Fruit fly (Drosophila melanogaster) whole organism, embryonic: ENCODE data around the gene CG8668.

Experiments used
- CG1233 ChIP-seq: fragments of 200-800 bp; sonication (Bioruptor generic); optimal IDR thresholded peaks from 4 replicates; lab custom pipeline; 2018; ENCODE audit warnings: missing biosample characterization, mild to moderate bottlenecking, missing genetic modification characterization
- CG13123 ChIP-seq: fragments of 200-800 bp; sonication (Bioruptor generic); optimal IDR thresholded peaks from 2 replicates; lab custom pipeline; 2016; ENCODE audit warnings: missing biosample characterization, missing genetic modification characterization
- CG13624 ChIP-seq: fragments of 200-800 bp; sonication (Bioruptor generic); optimal IDR thresholded peaks from 2 replicates; lab custom pipeline; 2016; ENCODE audit warnings: missing biosample characterization, missing genetic modification characterization
- CG14014 ChIP-seq: fragments of 200-800 bp; sonication (Bioruptor generic); IDR thresholded peaks from 2 replicates; pipeline ENCODE4 v1.3.6; 2022; ENCODE audit warnings: missing biosample characterization, missing genetic modification characterization
- CG14710 ChIP-seq: fragments of 200-800 bp; sonication (Bioruptor generic); optimal IDR thresholded peaks from 3 replicates; lab custom pipeline; 2019; ENCODE audit warnings: missing biosample characterization, mild to moderate bottlenecking, missing genetic modification characterization, moderate library complexity
- CG1603 ChIP-seq: fragments of 200-800 bp; sonication (Bioruptor generic); optimal IDR thresholded peaks from 2 replicates; lab custom pipeline; 2019; ENCODE audit warnings: missing biosample characterization, mild to moderate bottlenecking, missing genetic modification characterization, moderate library complexity
- CG17385 ChIP-seq: fragments of 200-800 bp; sonication (Bioruptor generic); optimal IDR thresholded peaks from 3 replicates; lab custom pipeline; 2018; ENCODE audit warnings: missing biosample characterization, mild to moderate bottlenecking, missing genetic modification characterization
- CG2116 ChIP-seq: fragments of 200-800 bp; sonication (Bioruptor generic); optimal IDR thresholded peaks from 3 replicates; lab custom pipeline; 2018; ENCODE audit warnings: missing biosample characterization, mild to moderate bottlenecking, missing genetic modification characterization
- CG2120 ChIP-seq: fragments of 200-800 bp; sonication (Bioruptor generic); optimal IDR thresholded peaks from 3 replicates; lab custom pipeline; 2016; ENCODE audit warnings: missing biosample characterization, missing genetic modification characterization
- CG2129 ChIP-seq: fragments of 200-800 bp; sonication (Bioruptor generic); IDR thresholded peaks from 2 replicates; pipeline ENCODE4 v1.3.6; 2022; ENCODE audit warnings: missing biosample characterization, missing genetic modification characterization; ENCODE audit not compliant: partially characterized antibody
- CG3281 ChIP-seq: fragments of 200-800 bp; sonication (Bioruptor generic); optimal IDR thresholded peaks from 3 replicates; lab custom pipeline; 2017; ENCODE audit warnings: missing biosample characterization, mild to moderate bottlenecking, missing genetic modification characterization
- CG4424 ChIP-seq: fragments of 200-800 bp; sonication (Bioruptor generic); optimal IDR thresholded peaks from 3 replicates; lab custom pipeline; 2016; ENCODE audit warnings: missing biosample characterization, missing genetic modification characterization
- CG4617 ChIP-seq: fragments of 200-800 bp; sonication (Bioruptor generic); optimal IDR thresholded peaks from 3 replicates; lab custom pipeline; 2016; ENCODE audit warnings: missing biosample characterization, missing genetic modification characterization, borderline replicate concordance
- CG6254 ChIP-seq: fragments of 200-800 bp; sonication (Bioruptor generic); optimal IDR thresholded peaks from 3 replicates; lab custom pipeline; 2017; ENCODE audit warnings: mild to moderate bottlenecking, missing biosample characterization, missing genetic modification reagents, missing genetic modification characterization
- CG6654 ChIP-seq: fragments of 200-800 bp; sonication (Bioruptor generic); optimal IDR thresholded peaks from 2 replicates; lab custom pipeline; 2017; ENCODE audit warnings: missing biosample characterization, mild to moderate bottlenecking, missing genetic modification characterization
- CG6813 ChIP-seq: fragments of 200-800 bp; sonication (Bioruptor generic); optimal IDR thresholded peaks from 2 replicates; lab custom pipeline; 2017; ENCODE audit warnings: missing biosample characterization, missing genetic modification characterization, mild to moderate bottlenecking, moderate library complexity, missing genetic modification reagents
- CG7963 ChIP-seq: fragments of 200-800 bp; sonication (Bioruptor generic); IDR thresholded peaks from 3 replicates; pipeline ENCODE4 v1.3.6; 2022; ENCODE audit warnings: missing biosample characterization, missing genetic modification characterization; ENCODE audit not compliant: partially characterized antibody
- CG9609 ChIP-seq: fragments of 200-800 bp; sonication (Bioruptor generic); optimal IDR thresholded peaks from 3 replicates; lab custom pipeline; 2016; ENCODE audit warnings: missing biosample characterization, missing genetic modification characterization
- CHES-1-like ChIP-seq: fragments of 200-800 bp; sonication (Bioruptor generic); optimal IDR thresholded peaks from 2 replicates; lab custom pipeline; 2016; ENCODE audit warnings: missing biosample characterization, missing genetic modification characterization
- Dip3 ChIP-seq: fragments of 200-800 bp; sonication (Bioruptor generic); optimal IDR thresholded peaks from 3 replicates; lab custom pipeline; 2016; ENCODE audit warnings: missing biosample characterization, missing genetic modification characterization
- Dll ChIP-seq: fragments of 200-800 bp; sonication (Bioruptor generic); IDR thresholded peaks from 4 replicates; pipeline ENCODE4 v1.3.6; 2022; ENCODE audit warnings: missing biosample characterization, missing genetic modification characterization; ENCODE audit not compliant: partially characterized antibody
- Doc3 ChIP-seq: fragments of 200-800 bp; sonication (Bioruptor generic); IDR thresholded peaks from 3 replicates; pipeline ENCODE4 v1.3.6; 2022; ENCODE audit warnings: missing biosample characterization, missing genetic modification characterization; ENCODE audit not compliant: partially characterized antibody
- Ets97D ChIP-seq: fragments of 200-800 bp; sonication (Bioruptor generic); optimal IDR thresholded peaks from 3 replicates; lab custom pipeline; 2016; ENCODE audit warnings: missing biosample characterization, missing genetic modification characterization
- HmgZ ChIP-seq: fragments of 200-800 bp; sonication (Bioruptor generic); optimal IDR thresholded peaks from 2 replicates; lab custom pipeline; 2018; ENCODE audit warnings: missing biosample characterization, mild to moderate bottlenecking, missing genetic modification characterization
- Myb ChIP-seq: fragments of 200-800 bp; sonication (Bioruptor generic); optimal IDR thresholded peaks from 2 replicates; lab custom pipeline; 2016; ENCODE audit warnings: missing biosample characterization, missing genetic modification characterization
- Oaz ChIP-seq: fragments of 200-800 bp; sonication (Bioruptor generic); IDR thresholded peaks from 2 replicates; pipeline ENCODE4 v1.3.6; 2022; ENCODE audit warnings: missing biosample characterization, missing genetic modification characterization
- Poxn ChIP-seq: fragments of 200-800 bp; sonication (Bioruptor generic); IDR thresholded peaks from 2 replicates; pipeline ENCODE4 v1.3.6; 2022; ENCODE audit warnings: missing biosample characterization, missing genetic modification characterization
- Scr ChIP-seq: fragments of 200-800 bp; sonication (Bioruptor generic); IDR thresholded peaks from 2 replicates; pipeline ENCODE4 v1.3.6; 2022; ENCODE audit warnings: missing biosample characterization, missing genetic modification characterization; ENCODE audit not compliant: partially characterized antibody
- Sox100B ChIP-seq: fragments of 200-800 bp; sonication (Bioruptor generic); optimal IDR thresholded peaks from 3 replicates; lab custom pipeline; 2018; ENCODE audit warnings: missing biosample characterization, mild to moderate bottlenecking, missing genetic modification characterization
- Sry-δ ChIP-seq: fragments of 200-800 bp; sonication (Bioruptor generic); optimal IDR thresholded peaks from 2 replicates; lab custom pipeline; 2016; ENCODE audit warnings: missing biosample characterization, missing genetic modification characterization
- Stat92E ChIP-seq, 3 experiments: fragments of >200 bp in 2 of 3; fragments of 200-800 bp in 1 of 3; sonication (Bioruptor generic) in 1 of 3; optimal IDR thresholded peaks; 2 replicates each; lab custom pipeline; 2017 to 2019; ENCODE audit warnings: missing biosample characterization in 3 of 3, missing genetic modification characterization in 3 of 3, mild to moderate bottlenecking in 1 of 3, moderate library complexity in 1 of 3
- YL-1 ChIP-seq: fragments of 200-800 bp; sonication (Bioruptor generic); optimal IDR thresholded peaks from 3 replicates; lab custom pipeline; 2017; ENCODE audit warnings: missing biosample characterization, mild to moderate bottlenecking, missing genetic modification characterization
- exex ChIP-seq: fragments of 200-800 bp; sonication (Bioruptor generic); optimal IDR thresholded peaks from 4 replicates; lab custom pipeline; 2018; ENCODE audit warnings: missing biosample characterization, mild to moderate bottlenecking, missing genetic modification characterization, moderate library complexity
- gcm ChIP-seq: fragments of 200-800 bp; sonication (Bioruptor generic); optimal IDR thresholded peaks from 2 replicates; lab custom pipeline; 2019; ENCODE audit warnings: missing biosample characterization, mild to moderate bottlenecking, missing genetic modification characterization, moderate library complexity
- grn ChIP-seq: fragments of 200-800 bp; sonication (Bioruptor generic); optimal IDR thresholded peaks from 3 replicates; lab custom pipeline; 2017; ENCODE audit warnings: missing biosample characterization, missing genetic modification characterization
- gro ChIP-seq: fragments of 200-800 bp; sonication (Bioruptor generic); optimal IDR thresholded peaks from 2 replicates; lab custom pipeline; 2016; ENCODE audit warnings: missing biosample characterization, missing genetic modification characterization
- ind ChIP-seq: fragments of 200-800 bp; sonication (Bioruptor generic); optimal IDR thresholded peaks from 3 replicates; lab custom pipeline; 2016; ENCODE audit warnings: missing biosample characterization, missing genetic modification characterization
- mirr ChIP-seq: fragments of 200-800 bp; sonication (Bioruptor generic); optimal IDR thresholded peaks from 3 replicates; lab custom pipeline; 2018; ENCODE audit warnings: missing biosample characterization, mild to moderate bottlenecking, missing genetic modification characterization
- mld ChIP-seq: fragments of 200-800 bp; sonication (Bioruptor generic); IDR thresholded peaks from 3 replicates; pipeline ENCODE4 v1.3.6; 2022; ENCODE audit warnings: missing biosample characterization, missing genetic modification characterization; ENCODE audit not compliant: partially characterized antibody
- pb ChIP-seq: fragments of 200-800 bp; sonication (Bioruptor generic); optimal IDR thresholded peaks from 3 replicates; lab custom pipeline; 2016; ENCODE audit warnings: missing biosample characterization, missing genetic modification characterization
- pfk ChIP-seq: fragments of 200-800 bp; sonication (Bioruptor generic); optimal IDR thresholded peaks from 2 replicates; lab custom pipeline; 2018; ENCODE audit warnings: missing biosample characterization, mild to moderate bottlenecking, missing genetic modification characterization, moderate library complexity
- pzg ChIP-seq: fragments of 200-800 bp; sonication (Bioruptor generic); optimal IDR thresholded peaks from 3 replicates; lab custom pipeline; 2018; ENCODE audit warnings: missing biosample characterization, mild to moderate bottlenecking, missing genetic modification characterization, moderate library complexity
- ranshi ChIP-seq: fragments of 200-800 bp; sonication (Bioruptor generic); IDR thresholded peaks from 2 replicates; pipeline ENCODE4 v1.3.6; 2022; ENCODE audit warnings: missing biosample characterization, missing genetic modification characterization
- ro ChIP-seq: fragments of 200-800 bp; sonication (Bioruptor generic); IDR thresholded peaks from 2 replicates; pipeline ENCODE4 v1.3.6; 2022; ENCODE audit warnings: missing biosample characterization, missing genetic modification characterization
- row ChIP-seq: fragments of 200-800 bp; sonication (Bioruptor generic); IDR thresholded peaks from 3 replicates; pipeline ENCODE4 v1.3.6; 2022; ENCODE audit warnings: missing biosample characterization, missing genetic modification characterization
- sr ChIP-seq: fragments of 200-800 bp; sonication (Bioruptor generic); IDR thresholded peaks from 3 replicates; pipeline ENCODE4 v1.3.6; 2022; ENCODE audit warnings: missing biosample characterization, missing genetic modification characterization
- unc-4 ChIP-seq: fragments of 200-800 bp; sonication (Bioruptor generic); IDR thresholded peaks from 2 replicates; pipeline ENCODE4 v1.3.6; 2022; ENCODE audit warnings: missing biosample characterization, missing genetic modification characterization; ENCODE audit not compliant: partially characterized antibody
- vvl ChIP-seq: fragments of 200-800 bp; sonication (Bioruptor generic); IDR thresholded peaks from 2 replicates; pipeline ENCODE4 v1.3.6; 2022; ENCODE audit warnings: missing biosample characterization, missing genetic modification characterization

Gene CG8668

dm6 chr2L:8126849-8127602, at the start of gene CG8668, which contains the start of gene CG12375 (continued):
- TF ChIP-seq CG6254 (peak; percentile 12), Dll (GFP tag; lab: Robert Waterston, UW) (peak; percentile 80), CG13123 (GFP tag; lab: Kevin White, UChicago) (no peak), Oaz (GFP tag; lab: Robert Waterston, UW) (no peak), CG6654 (no peak), ranshi (GFP tag; lab: Robert Waterston, UW) (peak; percentile 74; the same call in 1 of the 2 replicates), Sox100B (GFP tag; lab: Kevin White, UChicago) (no peak), Dip3 (no peak), sr (0 out of 3 replicates have a peak, but pooled peaks have one; percentile 23), CG2129 (peak; percentile 36), unc-4 (peak; percentile 84), CG14710 (peak; percentile 40), Stat92E (GFP tag; optimal IDR thresholded peaks at IDR 0.05; lab: Kevin White, UChicago) (peak in 1 of 3 experiments; percentile 15), mld (GFP tag; lab: Robert Waterston, UW) (peak; percentile 57; the same call in 2 of the 3 replicates), CG2116 (GFP tag; lab: Kevin White, UChicago) (peak; percentile 93), CHES-1-like (GFP tag; lab: Kevin White, UChicago) (no peak), row (GFP tag; lab: Robert Waterston, UW) (peak; percentile 24; the same call in 1 of the 3 replicates), grn (GFP tag; lab: Kevin White, UChicago) (peak; percentile 87), Sry-δ (GFP tag; lab: Kevin White, UChicago) (peak; percentile 92), Scr (GFP tag; lab: Robert Waterston, UW) (peak; percentile 79), Poxn (GFP tag; lab: Robert Waterston, UW) (no peak), CG1603 (no peak), Doc3 (GFP tag; lab: Robert Waterston, UW) (peak; percentile 75), Ets97D (GFP tag; lab: Kevin White, UChicago) (peak; percentile 70), CG14014 (0 out of 2 replicates have a peak, but pooled peaks have one; percentile 6), gro (peak; percentile 22), mirr (peak; percentile 32), ind (no peak), YL-1 (GFP tag; lab: Kevin White, UChicago) (peak; percentile 46), CG1233 (no peak), Myb (GFP tag; lab: Kevin White, UChicago) (peak; percentile 21), CG3281 (GFP tag; lab: Kevin White, UChicago) (peak; percentile 13), CG2120 (peak; percentile 2), CG17385 (GFP tag; lab: Kevin White, UChicago) (no peak), CG4617 (GFP tag; lab: Kevin White, UChicago) (peak; percentile 77), pb (GFP tag; lab: Kevin White, UChicago) (no peak), CG4424 (GFP tag; lab: Kevin White, UChicago) (no peak), CG6813 (GFP tag; lab: Kevin White, UChicago) (no peak), pzg (peak; percentile 82), vvl (GFP tag; lab: Robert Waterston, UW) (peak; percentile 59; the same call in 1 of the 2 replicates), ro (GFP tag; lab: Robert Waterston, UW) (no peak), pfk (GFP tag; lab: Kevin White, UChicago) (no peak), CG7963 (peak; percentile 74; the same call in 2 of the 3 replicates), CG9609 (no peak), CG13624 (peak; percentile 28), exex (peak; percentile 59), gcm (GFP tag; lab: Kevin White, UChicago) (no peak), HmgZ (peak; percentile 8)
